Fruit fly (Drosophila melanogaster): ENCODE measurements around the gene mAcon2.
A peak's percentile ranks its signal among the peaks of the same experiment; 100 is the strongest.

The mAcon2 gene

dm6 chr3R:11172460-11173168 lies 35.6 kb downstream of the mAcon2 start, which contains the start of gene Ugt35A1 (continued):
- TF ChIP-seq CG6854 (GFP tag; optimal IDR thresholded peaks at IDR 0.05) (no peak), fkh (GFP tag; optimal IDR thresholded peaks at IDR 0.05) (peak; percentile 48), CG31627 (GFP tag; optimal IDR thresholded peaks at IDR 0.05) (no peak), dsx (GFP tag; optimal IDR thresholded peaks at IDR 0.05; ENCODE audit: poor library complexity, severe bottlenecking) (no peak), Met (GFP tag; optimal IDR thresholded peaks at IDR 0.05) (no peak), Gug (GFP tag; IDR thresholded peaks at IDR 0.05) (no peak), CG11294 (GFP tag; IDR thresholded peaks at IDR 0.05) (no peak), CG11902 (GFP tag; optimal IDR thresholded peaks at IDR 0.05) (no peak)

- TF ChIP-seq CG1621 (tag; optimal IDR thresholded peaks at IDR 0.05) (no peak), Sox15 (GFP tag; optimal IDR thresholded peaks at IDR 0.05) (no peak), net (GFP tag; optimal IDR thresholded peaks at IDR 0.05) (no peak), Sox102F (GFP tag; optimal IDR thresholded peaks at IDR 0.05) (no peak), pdm3 (GFP tag; optimal IDR thresholded peaks at IDR 0.05) (no peak), CG4318 (GFP tag; optimal IDR thresholded peaks at IDR 0.05) (no peak), Lpt (GFP tag; optimal IDR thresholded peaks at IDR 0.05) (no peak)
Measured at dm6 chr3R:11173169-11173506, 36.2 kb downstream of the mAcon2 start.

- peak; percentile 42 for TF ChIP-seq vri (GFP tag; optimal IDR thresholded peaks at IDR 0.05)
- no peak for TF ChIP-seq fd59A (GFP tag; optimal IDR thresholded peaks at IDR 0.05)
Measured at dm6 chr3R:11175308-11175707, 38.3 kb downstream of the mAcon2 start, which contains the start of the genes Ugt304A1 and Ugt303A1. TSS of gene Ugt304A1 (minus strand) at chr3R:11175408. TSS of gene Ugt303A1 (plus strand) at chr3R:11175529.

dm6 chr3R:11175777-11176176 lies 38.8 kb downstream of the mAcon2 start:
- no peak for TF ChIP-seq CG6792 (GFP tag; optimal IDR thresholded peaks at IDR 0.05)
- TF ChIP-seq fd85E (GFP tag; optimal IDR thresholded peaks at IDR 0.05), result no peak
- no peak for TF ChIP-seq CG8319 (GFP tag; optimal IDR thresholded peaks at IDR 0.05)
- TF ChIP-seq CG11902 (GFP tag; optimal IDR thresholded peaks at IDR 0.05), result no peak
- TF ChIP-seq CG7368 (GFP tag; optimal IDR thresholded peaks at IDR 0.05), result no peak

- TF ChIP-seq Sox14 (GFP tag; optimal IDR thresholded peaks at IDR 0.05), result no peak
- TF ChIP-seq dsx (GFP tag; optimal IDR thresholded peaks at IDR 0.05; ENCODE audit: poor library complexity, severe bottlenecking), result no peak
- TF ChIP-seq CG3032 (tag; optimal IDR thresholded peaks at IDR 0.05), result no peak
- no peak for TF ChIP-seq cyc (GFP tag; optimal IDR thresholded peaks at IDR 0.05)
- no peak for TF ChIP-seq dac (GFP tag; optimal IDR thresholded peaks at IDR 0.05)
- TF ChIP-seq Blimp-1 (GFP tag; optimal IDR thresholded peaks at IDR 0.05), result no peak
- TF ChIP-seq Eip75B (GFP tag; optimal IDR thresholded peaks at IDR 0.05), result no peak
- TF ChIP-seq CG9139 (GFP tag; optimal IDR thresholded peaks at IDR 0.05), result no peak
- no peak for TF ChIP-seq CG8119 (GFP tag; IDR thresholded peaks at IDR 0.05)
- TF ChIP-seq Sox102F (GFP tag; optimal IDR thresholded peaks at IDR 0.05), result no peak
- no peak for TF ChIP-seq CG10631 (GFP tag; optimal IDR thresholded peaks at IDR 0.05)
- no peak for TF ChIP-seq CG1621 (tag; optimal IDR thresholded peaks at IDR 0.05)
- TF ChIP-seq CG3919 (GFP tag; optimal IDR thresholded peaks at IDR 0.05), result no peak
- TF ChIP-seq esn (GFP tag; optimal IDR thresholded peaks at IDR 0.05), result no peak
Measured at dm6 chr3R:11177579-11177978, 40.6 kb downstream of the mAcon2 start.

- TF ChIP-seq CG6792 (GFP tag; optimal IDR thresholded peaks at IDR 0.05) (no peak), cyc (GFP tag; optimal IDR thresholded peaks at IDR 0.05) (no peak), fkh (GFP tag; optimal IDR thresholded peaks at IDR 0.05) (peak; percentile 47)
Measured at dm6 chr3R:11178300-11178699, 41.3 kb downstream of the mAcon2 start.
